Fruit fly (Drosophila melanogaster) whole organism, embryonic: ENCODE results near the gene CG5290.

ENCODE experiments used
- CG10267 ChIP-seq: fragments of 200-800 bp; sonication (Bioruptor generic); optimal IDR thresholded peaks from 2 replicates; lab custom pipeline; 2018; ENCODE audit warnings: missing biosample characterization, mild to moderate bottlenecking, missing genetic modification characterization, moderate library complexity
- CG10431 ChIP-seq: fragments of 200-800 bp; sonication (Bioruptor generic); optimal IDR thresholded peaks from 3 replicates; lab custom pipeline; 2018; ENCODE audit warnings: missing biosample characterization, mild to moderate bottlenecking, missing genetic modification characterization
- CG11696 ChIP-seq: fragments of 200-800 bp; sonication (Bioruptor generic); IDR thresholded peaks from 2 replicates; pipeline ENCODE4 v1.3.6; 2022; ENCODE audit warnings: missing biosample characterization, missing genetic modification characterization
- CG12219 ChIP-seq: fragments of 200-800 bp; sonication (Bioruptor generic); optimal IDR thresholded peaks from 3 replicates; lab custom pipeline; 2018; ENCODE audit warnings: missing biosample characterization, mild to moderate bottlenecking, missing genetic modification characterization
- CG12236 ChIP-seq: fragments of 200-800 bp; sonication (Bioruptor generic); optimal IDR thresholded peaks from 2 replicates; lab custom pipeline; 2016; ENCODE audit warnings: missing biosample characterization, missing genetic modification characterization
- CG15696 ChIP-seq: fragments of 200-800 bp; sonication (Bioruptor generic); optimal IDR thresholded peaks from 2 replicates; lab custom pipeline; 2019; ENCODE audit warnings: missing biosample characterization, mild to moderate bottlenecking, missing genetic modification characterization, moderate library complexity
- CG16863 ChIP-seq: fragments of 200-800 bp; sonication (Bioruptor generic); optimal IDR thresholded peaks from 3 replicates; lab custom pipeline; 2016; ENCODE audit warnings: missing biosample characterization, missing genetic modification characterization
- CG17359 ChIP-seq: fragments of 200-800 bp; sonication (Bioruptor generic); optimal IDR thresholded peaks from 3 replicates; lab custom pipeline; 2018; ENCODE audit warnings: missing biosample characterization, mild to moderate bottlenecking, missing genetic modification characterization, moderate library complexity
- CG17361 ChIP-seq: fragments of 200-800 bp; sonication (Bioruptor generic); IDR thresholded peaks from 3 replicates; pipeline ENCODE4 v1.3.6; 2022; ENCODE audit warnings: missing biosample characterization, missing genetic modification characterization
- CG18011 ChIP-seq: fragments of 200-800 bp; sonication (Bioruptor generic); optimal IDR thresholded peaks from 2 replicates; lab custom pipeline; 2017; ENCODE audit warnings: missing biosample characterization, missing genetic modification characterization, mild to moderate bottlenecking, moderate library complexity, missing genotype
- CG18262 ChIP-seq: fragments of 200-800 bp; optimal IDR thresholded peaks from 3 replicates; lab custom pipeline; 2019; ENCODE audit warnings: missing biosample characterization, mild to moderate bottlenecking, missing genetic modification characterization, moderate library complexity
- CG2712 ChIP-seq: fragments of 200-800 bp; optimal IDR thresholded peaks from 3 replicates; lab custom pipeline; 2019; ENCODE audit warnings: missing biosample characterization, mild to moderate bottlenecking, missing genetic modification characterization, moderate library complexity
- CG2889 ChIP-seq: fragments of 200-800 bp; sonication (Bioruptor generic); IDR thresholded peaks from 3 replicates; pipeline ENCODE4 v1.3.6; 2022; ENCODE audit warnings: missing biosample characterization, missing genetic modification characterization
- CG4707 ChIP-seq: fragments of 200-800 bp; sonication (Bioruptor generic); optimal IDR thresholded peaks from 2 replicates; lab custom pipeline; 2018; ENCODE audit warnings: missing biosample characterization, mild to moderate bottlenecking, missing genetic modification characterization, moderate library complexity
- CG5245 ChIP-seq: fragments of 200-800 bp; sonication (Bioruptor generic); optimal IDR thresholded peaks from 3 replicates; lab custom pipeline; 2016; ENCODE audit warnings: missing biosample characterization, missing genetic modification characterization
- CG6254 ChIP-seq: fragments of 200-800 bp; sonication (Bioruptor generic); optimal IDR thresholded peaks from 3 replicates; lab custom pipeline; 2017; ENCODE audit warnings: mild to moderate bottlenecking, missing biosample characterization, missing genetic modification reagents, missing genetic modification characterization
- CG7372 ChIP-seq: fragments of 200-800 bp; sonication (Bioruptor generic); IDR thresholded peaks from 2 replicates; pipeline ENCODE4 v1.3.6; 2022; ENCODE audit warnings: missing biosample characterization, missing genetic modification characterization
- CG8290 ChIP-seq, 3 experiments: fragments of 200-800 bp; sonication (Bioruptor generic); optimal IDR thresholded peaks; 2 replicates each; lab custom pipeline; 2016 to 2019; ENCODE audit warnings: missing biosample characterization in 3 of 3, missing genetic modification characterization in 3 of 3, mild to moderate bottlenecking in 2 of 3, moderate library complexity in 1 of 3
- CG9797 ChIP-seq: fragments of 200-800 bp; sonication (Bioruptor generic); optimal IDR thresholded peaks from 3 replicates; lab custom pipeline; 2018; ENCODE audit warnings: missing biosample characterization, mild to moderate bottlenecking, missing genetic modification characterization
- CG9932 ChIP-seq: fragments of 200-800 bp; sonication (Bioruptor generic); IDR thresholded peaks from 2 replicates; pipeline ENCODE4 v1.3.6; 2022; ENCODE audit warnings: missing biosample characterization, missing genetic modification characterization
- CrebB ChIP-seq: fragments of 200-800 bp; sonication (Bioruptor generic); optimal IDR thresholded peaks from 3 replicates; lab custom pipeline; 2018; ENCODE audit warnings: missing biosample characterization, mild to moderate bottlenecking, missing genetic modification characterization
- D19A ChIP-seq: fragments of 200-800 bp; optimal IDR thresholded peaks from 3 replicates; lab custom pipeline; 2019; ENCODE audit warnings: missing biosample characterization, mild to moderate bottlenecking, missing genetic modification characterization, moderate library complexity
- Doc2 ChIP-seq: fragments of 200-800 bp; sonication (Bioruptor generic); IDR thresholded peaks from 2 replicates; pipeline ENCODE4 v1.3.6; 2022; ENCODE audit warnings: missing biosample characterization, missing genetic modification characterization
- Ets65A ChIP-seq: fragments of 200-800 bp; sonication (Bioruptor generic); peaks from one replicate; lab custom pipeline; 2016; ENCODE audit warnings: missing biosample characterization, missing genetic modification characterization
- Fer2 ChIP-seq: fragments of 200-800 bp; sonication (Bioruptor generic); optimal IDR thresholded peaks from 2 replicates; lab custom pipeline; 2018; ENCODE audit warnings: missing biosample characterization, mild to moderate bottlenecking, missing genetic modification characterization, moderate library complexity
- GATAe ChIP-seq: fragments of 200-800 bp; sonication (Bioruptor generic); conservative IDR thresholded peaks from 2 replicates; pipeline ENCODE4 v1.3.6; 2022; ENCODE audit warnings: missing biosample characterization, missing genetic modification characterization
- Hmr ChIP-seq: fragments of 200-800 bp; sonication (Bioruptor generic); optimal IDR thresholded peaks from 3 replicates; lab custom pipeline; 2017; ENCODE audit warnings: mild to moderate bottlenecking, missing biosample characterization, missing genetic modification reagents, missing genetic modification characterization
- Hr39 ChIP-seq: fragments of >200 bp; optimal IDR thresholded peaks from 2 replicates; lab custom pipeline; 2017
- Nf-YC ChIP-seq: fragments of 200-800 bp; optimal IDR thresholded peaks from 3 replicates; lab custom pipeline; 2019; ENCODE audit warnings: missing biosample characterization, mild to moderate bottlenecking, missing genetic modification characterization, moderate library complexity
- Opbp ChIP-seq: fragments of 200-800 bp; sonication (Bioruptor generic); IDR thresholded peaks from 3 replicates; pipeline ENCODE4 v1.3.6; 2022; ENCODE audit warnings: missing biosample characterization, missing genetic modification characterization; ENCODE audit not compliant: partially characterized antibody
- PHDP ChIP-seq: fragments of 200-800 bp; sonication (Bioruptor generic); optimal IDR thresholded peaks from 3 replicates; lab custom pipeline; 2018; ENCODE audit warnings: missing biosample characterization, mild to moderate bottlenecking, missing genetic modification characterization, moderate library complexity
- Pdp1 ChIP-seq, 2 experiments: fragments of 200-800 bp; sonication (Bioruptor generic); optimal IDR thresholded peaks; 3 replicates each; lab custom pipeline; 2016; ENCODE audit warnings: missing biosample characterization in 2 of 2, missing genetic modification characterization in 2 of 2, mild to moderate bottlenecking in 1 of 2, moderate library complexity in 1 of 2
- Rfx ChIP-seq: fragments of 200-800 bp; sonication (Bioruptor generic); IDR thresholded peaks from 2 replicates; pipeline ENCODE4 v1.3.6; 2022; ENCODE audit warnings: missing biosample characterization, missing genetic modification characterization
- Sox102F ChIP-seq: fragments of 200-800 bp; sonication (Bioruptor generic); optimal IDR thresholded peaks from 2 replicates; lab custom pipeline; 2018; ENCODE audit warnings: missing biosample characterization, mild to moderate bottlenecking, missing genetic modification characterization, moderate library complexity
- Spps ChIP-seq: fragments of 200-800 bp; sonication (Bioruptor generic); optimal IDR thresholded peaks from 2 replicates; lab custom pipeline; 2018; ENCODE audit warnings: missing biosample characterization, mild to moderate bottlenecking, missing genetic modification characterization
- ac ChIP-seq: fragments of 200-800 bp; sonication (Bioruptor generic); optimal IDR thresholded peaks from 3 replicates; lab custom pipeline; 2017; ENCODE audit warnings: missing biosample characterization, mild to moderate bottlenecking, missing genetic modification characterization
- bbx ChIP-seq: fragments of 200-800 bp; sonication (Bioruptor generic); IDR thresholded peaks from 2 replicates; pipeline ENCODE4 v1.3.6; 2022; ENCODE audit warnings: missing biosample characterization, missing genetic modification characterization; ENCODE audit not compliant: partially characterized antibody
- caup ChIP-seq: fragments of 200-800 bp; sonication (Bioruptor generic); optimal IDR thresholded peaks from 3 replicates; lab custom pipeline; 2017; ENCODE audit warnings: missing biosample characterization, mild to moderate bottlenecking, missing genetic modification characterization, moderate library complexity; ENCODE audit not compliant: severe bottlenecking
- cg ChIP-seq: fragments of 200-800 bp; sonication (Bioruptor generic); optimal IDR thresholded peaks from 3 replicates; lab custom pipeline; 2019; ENCODE audit warnings: missing biosample characterization, mild to moderate bottlenecking, missing genetic modification characterization, moderate library complexity
- dmrt11E ChIP-seq: fragments of 200-800 bp; sonication (Bioruptor generic); optimal IDR thresholded peaks from 3 replicates; lab custom pipeline; 2018; ENCODE audit warnings: missing biosample characterization, mild to moderate bottlenecking, missing genetic modification characterization, moderate library complexity
- gcm2 ChIP-seq: fragments of 200-800 bp; sonication (Bioruptor generic); optimal IDR thresholded peaks from 2 replicates; lab custom pipeline; 2016; ENCODE audit warnings: missing biosample characterization, missing genetic modification characterization
- gsb-n ChIP-seq: fragments of 200-800 bp; sonication (Bioruptor generic); optimal IDR thresholded peaks from 3 replicates; lab custom pipeline; 2018; ENCODE audit warnings: missing biosample characterization, mild to moderate bottlenecking, missing genetic modification characterization
- h ChIP-seq: fragments of >200 bp; optimal IDR thresholded peaks from 2 replicates; lab custom pipeline; 2017
- ham ChIP-seq: fragments of 200-800 bp; sonication (Bioruptor generic); IDR thresholded peaks from 2 replicates; pipeline ENCODE4 v1.3.6; 2022; ENCODE audit warnings: missing biosample characterization, missing genetic modification characterization
- ind ChIP-seq: fragments of 200-800 bp; sonication (Bioruptor generic); optimal IDR thresholded peaks from 3 replicates; lab custom pipeline; 2016; ENCODE audit warnings: missing biosample characterization, missing genetic modification characterization
- pita ChIP-seq: fragments of 200-800 bp; sonication (Bioruptor generic); optimal IDR thresholded peaks from 2 replicates; lab custom pipeline; 2017; ENCODE audit warnings: missing biosample characterization, mild to moderate bottlenecking, missing genetic modification characterization
- psq ChIP-seq: fragments of 200-800 bp; sonication (Bioruptor generic); optimal IDR thresholded peaks from 2 replicates; lab custom pipeline; 2017; ENCODE audit warnings: missing biosample characterization, missing genetic modification characterization
- rib ChIP-seq: fragments of 200-800 bp; sonication (Bioruptor generic); IDR thresholded peaks from 2 replicates; pipeline ENCODE4 v1.3.6; 2022; ENCODE audit warnings: missing biosample characterization, missing genetic modification characterization
- tup ChIP-seq: fragments of 200-800 bp; sonication (Bioruptor generic); optimal IDR thresholded peaks from 2 replicates; lab custom pipeline; 2016; ENCODE audit warnings: missing biosample characterization, mild to moderate bottlenecking, missing genetic modification characterization, moderate library complexity
- vfl ChIP-seq: fragments of 200-800 bp; sonication (Bioruptor generic); optimal IDR thresholded peaks from 2 replicates; lab custom pipeline; 2016; ENCODE audit warnings: missing biosample characterization, missing genetic modification characterization

Gene CG5290

DNA sequence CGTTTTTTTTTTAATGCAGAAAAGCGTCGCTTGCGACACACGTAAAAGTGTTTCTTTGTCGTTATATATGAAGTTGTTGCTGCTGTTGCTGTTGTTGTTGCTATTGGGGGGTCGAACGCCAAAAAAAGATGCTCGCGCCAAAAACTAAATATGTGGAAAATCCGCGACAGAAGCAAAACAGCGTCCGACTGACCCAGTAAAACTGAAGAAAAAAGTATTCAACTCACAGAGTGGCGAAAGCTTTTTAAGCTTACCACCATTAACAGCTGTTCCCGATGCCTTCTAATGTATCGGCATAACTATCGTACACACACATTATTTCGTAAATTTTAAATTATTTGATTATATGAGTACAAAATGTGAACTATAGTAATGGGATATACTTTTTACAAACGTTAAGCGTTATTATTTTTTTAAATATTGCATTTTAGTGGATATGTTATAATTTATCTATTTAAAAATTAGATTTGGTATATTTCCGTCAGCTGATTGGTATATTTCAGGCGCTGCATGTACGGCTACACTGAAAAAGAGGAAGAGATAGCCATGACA, 4.7 kb downstream of the CG5290 start, which contains the start of the genes Prestin and Wdr92 (continued):
- no peak for TF ChIP-seq vfl (GFP tag; lab: Kevin White, UChicago)
- peak; percentile 77 for TF ChIP-seq Opbp (GFP tag; lab: Robert Waterston, UW)
- no peak for TF ChIP-seq Hr39 (lab: Kevin White, UChicago)
- peak; percentile 56 for TF ChIP-seq CG8290 (GFP tag; optimal IDR thresholded peaks at IDR 0.05; lab: Kevin White, UChicago)
- peak; percentile 51 to 62 for TF ChIP-seq CG8290 (tag; optimal IDR thresholded peaks at IDR 0.05; lab: Kevin White, UChicago)
- TF ChIP-seq tup (GFP tag; lab: Kevin White, UChicago), result no peak
- peak; percentile 67 for TF ChIP-seq caup (GFP tag; lab: Kevin White, UChicago)
- no peak for TF ChIP-seq cg (GFP tag; lab: Kevin White, UChicago)
- TF ChIP-seq Doc2 (GFP tag; lab: Robert Waterston, UW), result no peak
- peak; percentile 83 for TF ChIP-seq bbx
- peak; percentile 65 for TF ChIP-seq CG10267 (tag; lab: Kevin White, UChicago)
- no peak for TF ChIP-seq CG12236 (GFP tag; lab: Kevin White, UChicago)
- TF ChIP-seq Rfx (GFP tag; lab: Robert Waterston, UW), result peak; percentile 47; the same call in 1 of the 2 replicates
- no peak for TF ChIP-seq h (lab: Kevin White, UChicago)
- TF ChIP-seq rib, result 0 out of 2 replicates have a peak, but pooled peaks have one; percentile 18
- no peak for TF ChIP-seq Fer2
- no peak for TF ChIP-seq gcm2 (GFP tag; lab: Kevin White, UChicago)
- TF ChIP-seq CG15696 (tag; lab: Kevin White, UChicago), result no peak
- no peak for TF ChIP-seq CG18011 (GFP tag; lab: Kevin White, UChicago)
- no peak for TF ChIP-seq Spps (tag; lab: Kevin White, UChicago)
- TF ChIP-seq CG16863, result no peak
- no peak for TF ChIP-seq GATAe (GFP tag; lab: Robert Waterston, UW)
- TF ChIP-seq ind (GFP tag; lab: Kevin White, UChicago), result no peak
- no peak for TF ChIP-seq CG5245 (GFP tag; lab: Kevin White, UChicago)
- peak; percentile 28 for TF ChIP-seq CG17359 (tag; lab: Kevin White, UChicago)
- TF ChIP-seq psq (GFP tag; lab: Kevin White, UChicago), result peak; percentile 6
- TF ChIP-seq CG4707 (GFP tag; lab: Kevin White, UChicago), result no peak
- TF ChIP-seq pita (GFP tag; lab: Kevin White, UChicago), result no peak
- TF ChIP-seq CG2889 (GFP tag; lab: Robert Waterston, UW), result no peak
- no peak for TF ChIP-seq CG12219 (GFP tag; lab: Kevin White, UChicago)
- peak; percentile 35; the same call in 2 of the 3 replicates for TF ChIP-seq CG17361 (GFP tag; lab: Robert Waterston, UW)
- TF ChIP-seq dmrt11E (tag; lab: Kevin White, UChicago), result no peak
- TF ChIP-seq CG6254, result no peak
- TF ChIP-seq Pdp1 (GFP tag; optimal IDR thresholded peaks at IDR 0.05; lab: Kevin White, UChicago), result peak in 1 of 2 experiments; percentile 82
- peak; percentile 60 for TF ChIP-seq Nf-YC
- no peak for TF ChIP-seq ac (GFP tag; lab: Kevin White, UChicago)
- peak; percentile 38 for TF ChIP-seq gsb-n (tag; lab: Kevin White, UChicago)
- TF ChIP-seq CrebB (tag; lab: Kevin White, UChicago), result no peak
- TF ChIP-seq D19A (tag; lab: Kevin White, UChicago), result peak; percentile 13
- no peak for TF ChIP-seq CG11696
- TF ChIP-seq Sox102F (GFP tag; lab: Kevin White, UChicago), result no peak
- TF ChIP-seq CG7372 (GFP tag; lab: Robert Waterston, UW), result no peak
- no peak for TF ChIP-seq ham (GFP tag; lab: Robert Waterston, UW)
- no peak for TF ChIP-seq CG18262
- TF ChIP-seq Ets65A (GFP tag; lab: Kevin White, UChicago), result no peak
- TF ChIP-seq PHDP, result peak; percentile 28
- TF ChIP-seq CG10431, result no peak
- peak; percentile 56 for TF ChIP-seq Hmr (GFP tag; lab: Kevin White, UChicago)
- peak; percentile 41; the same call in 1 of the 2 replicates for TF ChIP-seq CG9932 (GFP tag; lab: Robert Waterston, UW)
- peak; percentile 66 for TF ChIP-seq CG9797 (GFP tag; lab: Kevin White, UChicago)
- TF ChIP-seq CG2712 (tag; lab: Kevin White, UChicago), result peak; percentile 25
